Fruit fly (Drosophila melanogaster) whole organism, embryonic: ENCODE results near the gene Lamtor3.

Source experiments
- CG11696 ChIP-seq: fragments of 200-800 bp; sonication (Bioruptor generic); IDR thresholded peaks from 2 replicates; pipeline ENCODE4 v1.3.6; 2022; ENCODE audit warnings: missing biosample characterization, missing genetic modification characterization
- CG12071 ChIP-seq: fragments of 200-800 bp; sonication (Bioruptor generic); optimal IDR thresholded peaks from 3 replicates; lab custom pipeline; 2018; ENCODE audit warnings: missing biosample characterization, mild to moderate bottlenecking, missing genetic modification characterization
- CG12104 ChIP-seq: fragments of 200-800 bp; sonication (Bioruptor generic); optimal IDR thresholded peaks from 3 replicates; lab custom pipeline; 2016; ENCODE audit warnings: missing biosample characterization, missing genetic modification characterization
- CG13123 ChIP-seq: fragments of 200-800 bp; sonication (Bioruptor generic); optimal IDR thresholded peaks from 2 replicates; lab custom pipeline; 2016; ENCODE audit warnings: missing biosample characterization, missing genetic modification characterization
- CG1529 ChIP-seq: fragments of 200-800 bp; sonication (Bioruptor generic); optimal IDR thresholded peaks from 3 replicates; lab custom pipeline; 2018; ENCODE audit warnings: missing biosample characterization, missing genetic modification characterization
- CG1603 ChIP-seq: fragments of 200-800 bp; sonication (Bioruptor generic); optimal IDR thresholded peaks from 2 replicates; lab custom pipeline; 2019; ENCODE audit warnings: missing biosample characterization, mild to moderate bottlenecking, missing genetic modification characterization, moderate library complexity
- CG17361 ChIP-seq: fragments of 200-800 bp; sonication (Bioruptor generic); IDR thresholded peaks from 3 replicates; pipeline ENCODE4 v1.3.6; 2022; ENCODE audit warnings: missing biosample characterization, missing genetic modification characterization
- CG17912 ChIP-seq: fragments of 200-800 bp; sonication (Bioruptor generic); optimal IDR thresholded peaks from 2 replicates; lab custom pipeline; 2018; ENCODE audit warnings: missing biosample characterization, mild to moderate bottlenecking, missing genetic modification characterization
- CG18011 ChIP-seq: fragments of 200-800 bp; sonication (Bioruptor generic); optimal IDR thresholded peaks from 2 replicates; lab custom pipeline; 2017; ENCODE audit warnings: missing biosample characterization, missing genetic modification characterization, mild to moderate bottlenecking, moderate library complexity, missing genotype
- CG2875 ChIP-seq: fragments of 200-800 bp; sonication (Bioruptor generic); optimal IDR thresholded peaks from 2 replicates; lab custom pipeline; 2017; ENCODE audit warnings: missing biosample characterization, mild to moderate bottlenecking, missing genetic modification characterization, missing genetic modification reagents
- CG30403 ChIP-seq: fragments of 200-800 bp; sonication (Bioruptor generic); optimal IDR thresholded peaks from 3 replicates; lab custom pipeline; 2016; ENCODE audit warnings: missing biosample characterization, missing genetic modification characterization
- CG31388 ChIP-seq: fragments of 200-800 bp; sonication (Bioruptor generic); optimal IDR thresholded peaks from 2 replicates; lab custom pipeline; 2016; ENCODE audit warnings: missing biosample characterization, missing genetic modification characterization
- CG31441 ChIP-seq: fragments of 200-800 bp; sonication (Bioruptor generic); IDR thresholded peaks from 2 replicates; pipeline ENCODE4 v1.3.6; 2022; ENCODE audit warnings: missing biosample characterization, missing genetic modification characterization
- CG43689 ChIP-seq: fragments of 200-800 bp; sonication (Bioruptor generic); IDR thresholded peaks from 2 replicates; pipeline ENCODE4 v1.3.6; 2022; ENCODE audit warnings: missing biosample characterization, missing genetic modification characterization
- CG6654 ChIP-seq: fragments of 200-800 bp; sonication (Bioruptor generic); optimal IDR thresholded peaks from 2 replicates; lab custom pipeline; 2017; ENCODE audit warnings: missing biosample characterization, mild to moderate bottlenecking, missing genetic modification characterization
- CG7963 ChIP-seq: fragments of 200-800 bp; sonication (Bioruptor generic); IDR thresholded peaks from 3 replicates; pipeline ENCODE4 v1.3.6; 2022; ENCODE audit warnings: missing biosample characterization, missing genetic modification characterization; ENCODE audit not compliant: partially characterized antibody
- Camta ChIP-seq: fragments of 200-800 bp; sonication (Bioruptor generic); optimal IDR thresholded peaks from 2 replicates; lab custom pipeline; 2016; ENCODE audit warnings: missing biosample characterization, missing genetic modification characterization
- Dek ChIP-seq: fragments of 200-800 bp; sonication (Bioruptor generic); optimal IDR thresholded peaks from 3 replicates; lab custom pipeline; 2019; ENCODE audit warnings: missing biosample characterization, mild to moderate bottlenecking, missing genetic modification characterization, moderate library complexity
- Dip3 ChIP-seq: fragments of 200-800 bp; sonication (Bioruptor generic); optimal IDR thresholded peaks from 3 replicates; lab custom pipeline; 2016; ENCODE audit warnings: missing biosample characterization, missing genetic modification characterization
- Dref ChIP-seq: fragments of 200-800 bp; sonication (Bioruptor generic); IDR thresholded peaks from 2 replicates; pipeline ENCODE4 v1.3.6; 2022; ENCODE audit warnings: missing biosample characterization, missing genetic modification characterization
- Drgx ChIP-seq: fragments of 200-800 bp; sonication (Bioruptor generic); IDR thresholded peaks from 2 replicates; pipeline ENCODE4 v1.3.6; 2022; ENCODE audit warnings: missing biosample characterization, missing genetic modification characterization
- Eip74EF ChIP-seq, 2 experiments: fragments of 200-800 bp in 1 of 2; fragments of >200 bp in 1 of 2; sonication (Bioruptor generic) in 1 of 2; optimal IDR thresholded peaks; 2 replicates each; lab custom pipeline; 2017 to 2019; ENCODE audit warnings: missing biosample characterization in 2 of 2, missing genetic modification characterization in 2 of 2, mild to moderate bottlenecking in 1 of 2, moderate library complexity in 1 of 2
- H2.0 ChIP-seq: fragments of 200-800 bp; sonication (Bioruptor generic); IDR thresholded peaks from 2 replicates; pipeline ENCODE4 v1.3.6; 2022; ENCODE audit warnings: missing biosample characterization, missing genetic modification characterization
- HHEX ChIP-seq: fragments of 200-800 bp; sonication (Bioruptor generic); optimal IDR thresholded peaks from 3 replicates; lab custom pipeline; 2017; ENCODE audit warnings: missing biosample characterization, mild to moderate bottlenecking, missing genetic modification characterization, missing genetic modification reagents
- Kr ChIP-seq: fragments of 200-800 bp; sonication (Bioruptor generic); optimal IDR thresholded peaks from 2 replicates; lab custom pipeline; 2017; ENCODE audit warnings: missing biosample characterization, mild to moderate bottlenecking, missing genetic modification characterization
- Max ChIP-seq: fragments of 200-800 bp; sonication (Bioruptor generic); optimal IDR thresholded peaks from 2 replicates; lab custom pipeline; 2016; ENCODE audit warnings: missing biosample characterization, mild to moderate bottlenecking, missing genetic modification characterization
- Myb ChIP-seq: fragments of 200-800 bp; sonication (Bioruptor generic); optimal IDR thresholded peaks from 2 replicates; lab custom pipeline; 2016; ENCODE audit warnings: missing biosample characterization, missing genetic modification characterization
- Opbp ChIP-seq: fragments of 200-800 bp; sonication (Bioruptor generic); IDR thresholded peaks from 3 replicates; pipeline ENCODE4 v1.3.6; 2022; ENCODE audit warnings: missing biosample characterization, missing genetic modification characterization; ENCODE audit not compliant: partially characterized antibody
- Tbp ChIP-seq: fragments of >200 bp; optimal IDR thresholded peaks from 2 replicates; lab custom pipeline; 2018; ENCODE audit warnings: missing biosample characterization, missing genetic modification characterization
- Trl ChIP-seq, 3 experiments: fragments of >200 bp in 2 of 3; fragments of 200-800 bp in 1 of 3; sonication (Bioruptor generic) in 1 of 3; optimal IDR thresholded peaks; 2 replicates in 1 of 3; 3 replicates in 2 of 3; lab custom pipeline; 2016 to 2017; ENCODE audit warnings: missing biosample characterization in 1 of 3, missing genetic modification characterization in 1 of 3
- cad ChIP-seq: fragments of >200 bp; optimal IDR thresholded peaks from 2 replicates; lab custom pipeline; 2017; ENCODE audit warnings: missing biosample characterization, missing genetic modification characterization
- dan ChIP-seq: fragments of 200-800 bp; sonication (Bioruptor generic); IDR thresholded peaks from 2 replicates; pipeline ENCODE4 v1.3.6; 2022; ENCODE audit warnings: missing biosample characterization, missing genetic modification characterization
- dmrt11E ChIP-seq: fragments of 200-800 bp; sonication (Bioruptor generic); optimal IDR thresholded peaks from 3 replicates; lab custom pipeline; 2018; ENCODE audit warnings: missing biosample characterization, mild to moderate bottlenecking, missing genetic modification characterization, moderate library complexity
- dpn ChIP-seq, 2 experiments: fragments of 200-800 bp; sonication (Bioruptor generic); optimal IDR thresholded peaks; 3 replicates each; lab custom pipeline; 2016; ENCODE audit warnings: missing biosample characterization in 2 of 2, missing genetic modification characterization in 2 of 2
- fru ChIP-seq: fragments of >200 bp; optimal IDR thresholded peaks from 2 replicates; lab custom pipeline; 2017
- gem ChIP-seq: fragments of 200-800 bp; sonication (Bioruptor generic); optimal IDR thresholded peaks from 2 replicates; lab custom pipeline; 2019; ENCODE audit warnings: missing biosample characterization, mild to moderate bottlenecking, missing genetic modification characterization, moderate library complexity
- gt ChIP-seq: fragments of 200-800 bp; sonication (Bioruptor generic); IDR thresholded peaks from 2 replicates; pipeline ENCODE4 v1.3.6; 2022; ENCODE audit warnings: missing biosample characterization, missing genetic modification characterization
- onecut ChIP-seq: fragments of 200-800 bp; sonication (Bioruptor generic); IDR thresholded peaks from 2 replicates; pipeline ENCODE4 v1.3.6; 2022; ENCODE audit warnings: missing biosample characterization, missing genetic modification characterization
- otp ChIP-seq: fragments of 200-800 bp; sonication (Bioruptor generic); IDR thresholded peaks from 3 replicates; pipeline ENCODE4, ENCODE4 v1.3.6; 2022; ENCODE audit warnings: missing biosample characterization, missing genetic modification characterization
- pita ChIP-seq: fragments of 200-800 bp; sonication (Bioruptor generic); optimal IDR thresholded peaks from 2 replicates; lab custom pipeline; 2017; ENCODE audit warnings: missing biosample characterization, mild to moderate bottlenecking, missing genetic modification characterization
- pum ChIP-seq: fragments of 200-800 bp; sonication (Bioruptor generic); optimal IDR thresholded peaks from 2 replicates; lab custom pipeline; 2016; ENCODE audit warnings: missing biosample characterization, missing genetic modification characterization
- rib ChIP-seq: fragments of 200-800 bp; sonication (Bioruptor generic); IDR thresholded peaks from 2 replicates; pipeline ENCODE4 v1.3.6; 2022; ENCODE audit warnings: missing biosample characterization, missing genetic modification characterization
- salm ChIP-seq: fragments of 200-800 bp; sonication (Bioruptor generic); optimal IDR thresholded peaks from 2 replicates; lab custom pipeline; 2018; ENCODE audit warnings: missing biosample characterization, mild to moderate bottlenecking, missing genetic modification characterization
- seq ChIP-seq: fragments of 200-800 bp; sonication (Bioruptor generic); IDR thresholded peaks from 2 replicates; pipeline ENCODE4 v1.3.6; 2022; ENCODE audit warnings: missing biosample characterization, missing genetic modification characterization
- sim ChIP-seq: fragments of 200-800 bp; sonication (Bioruptor generic); IDR thresholded peaks from 2 replicates; pipeline ENCODE4 v1.3.6; 2022; ENCODE audit warnings: missing biosample characterization, missing genetic modification characterization
- sr ChIP-seq: fragments of 200-800 bp; sonication (Bioruptor generic); IDR thresholded peaks from 3 replicates; pipeline ENCODE4 v1.3.6; 2022; ENCODE audit warnings: missing biosample characterization, missing genetic modification characterization
- tap ChIP-seq: fragments of 200-800 bp; optimal IDR thresholded peaks from 3 replicates; lab custom pipeline; 2019; ENCODE audit warnings: missing biosample characterization, mild to moderate bottlenecking, missing genetic modification characterization, moderate library complexity
- trem ChIP-seq: fragments of 200-800 bp; optimal IDR thresholded peaks from 3 replicates; lab custom pipeline; 2019; ENCODE audit warnings: missing biosample characterization, mild to moderate bottlenecking, missing genetic modification characterization, moderate library complexity
- yki ChIP-seq: fragments of >200 bp; optimal IDR thresholded peaks from 3 replicates; lab custom pipeline; 2018
- zen ChIP-seq: fragments of 200-800 bp; sonication (Bioruptor generic); optimal IDR thresholded peaks from 3 replicates; lab custom pipeline; 2018; ENCODE audit warnings: missing biosample characterization, mild to moderate bottlenecking, missing genetic modification characterization, moderate library complexity

Gene Lamtor3

DNA sequence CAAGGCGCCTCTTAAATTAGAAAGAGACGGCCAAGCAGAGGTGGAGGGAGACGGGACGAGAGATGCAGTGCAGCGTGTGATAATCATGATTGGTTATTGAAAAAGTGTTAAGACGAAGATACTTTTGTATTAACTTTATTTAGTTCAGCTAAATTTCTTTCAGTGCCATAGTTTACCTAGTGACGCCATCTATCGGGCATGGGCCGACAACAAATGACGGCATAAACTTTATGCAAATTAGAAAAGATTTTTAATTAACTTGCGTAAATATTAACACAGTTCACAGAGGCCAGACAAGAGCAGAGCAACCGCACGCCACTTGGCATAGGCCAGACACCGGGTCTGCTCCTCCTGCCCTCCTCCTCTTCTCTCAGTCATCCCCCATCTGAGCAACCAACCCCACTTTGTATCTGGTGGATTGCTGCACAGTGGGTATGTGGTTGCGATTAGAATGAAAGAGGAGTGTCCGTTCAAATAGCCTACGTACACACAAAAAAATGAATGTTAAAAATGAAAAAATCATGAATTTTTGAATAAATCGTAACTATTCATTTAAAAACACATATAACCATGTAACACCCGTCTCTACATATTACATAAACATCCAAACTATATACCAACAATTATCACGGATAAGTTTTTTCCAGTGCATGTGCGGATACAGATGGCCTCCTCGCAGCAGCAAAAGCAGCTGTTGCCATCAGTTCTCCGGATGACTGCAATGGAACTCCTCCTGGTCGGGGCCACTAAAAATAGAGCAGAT is 14.9 kb upstream of the Lamtor3 start (continued):
- no peak for TF ChIP-seq Dref (GFP tag; lab: Robert Waterston, UW)
- TF ChIP-seq dan (GFP tag; lab: Robert Waterston, UW), result no peak; the same call in 1 of the 2 replicates
- TF ChIP-seq CG30403 (GFP tag; lab: Kevin White, UChicago), result peak; percentile 81
- peak; percentile 65 for TF ChIP-seq CG12071 (GFP tag; lab: Kevin White, UChicago)
- no peak for TF ChIP-seq zen (tag; lab: Kevin White, UChicago)
- TF ChIP-seq CG13123 (GFP tag; lab: Kevin White, UChicago), result peak; percentile 47
- TF ChIP-seq pum (GFP tag; lab: Kevin White, UChicago), result peak; percentile 81
- TF ChIP-seq CG31388, result peak; percentile 55
- TF ChIP-seq CG2875 (GFP tag; lab: Kevin White, UChicago), result peak; percentile 68
- peak; percentile 91 for TF ChIP-seq gem (tag; lab: Kevin White, UChicago)
- no peak for TF ChIP-seq salm (tag; lab: Kevin White, UChicago)
- peak; percentile 61 for TF ChIP-seq CG6654 (GFP tag; lab: Kevin White, UChicago)
- TF ChIP-seq otp (GFP tag; lab: Robert Waterston, UW), result peak; percentile 41; the same call in 1 of the 3 replicates
- TF ChIP-seq Trl (optimal IDR thresholded peaks at IDR 0.05; lab: Kevin White, UChicago), result no peak
- TF ChIP-seq Trl (GFP tag; optimal IDR thresholded peaks at IDR 0.05; lab: Kevin White, UChicago), result peak; percentile 66
- TF ChIP-seq Max, result peak; percentile 68
- TF ChIP-seq Tbp (GFP tag; lab: Kevin White, UChicago), result no peak
- TF ChIP-seq sim (GFP tag; lab: Robert Waterston, UW), result peak; percentile 69; the same call in 1 of the 2 replicates
- peak; percentile 79 for TF ChIP-seq tap (tag; lab: Kevin White, UChicago)
- TF ChIP-seq pita (GFP tag; lab: Kevin White, UChicago), result no peak
- peak; percentile 66 for TF ChIP-seq CG12104 (GFP tag; lab: Kevin White, UChicago)
- TF ChIP-seq CG11696, result peak; percentile 57
- TF ChIP-seq HHEX, result peak; percentile 70
- no peak for TF ChIP-seq Kr (GFP tag; lab: Kevin White, UChicago)
- no peak for TF ChIP-seq CG7963
- TF ChIP-seq CG1529 (GFP tag; lab: Kevin White, UChicago), result peak; percentile 76
- TF ChIP-seq H2.0 (GFP tag; lab: Robert Waterston, UW), result peak; percentile 69
- TF ChIP-seq Camta (GFP tag; lab: Kevin White, UChicago), result peak; percentile 88
- peak; percentile 88 for TF ChIP-seq Drgx (GFP tag; lab: Robert Waterston, UW)
- TF ChIP-seq fru (lab: Kevin White, UChicago), result no peak
- TF ChIP-seq yki (lab: Kevin White, UChicago), result no peak
- peak; percentile 76 to 82 for TF ChIP-seq dpn (GFP tag; optimal IDR thresholded peaks at IDR 0.05; lab: Kevin White, UChicago)
- TF ChIP-seq trem (tag; lab: Kevin White, UChicago), result peak; percentile 62
- TF ChIP-seq rib, result no peak
- peak; percentile 90 for TF ChIP-seq CG1603 (tag; lab: Kevin White, UChicago)
- no peak for TF ChIP-seq sr (GFP tag; lab: Robert Waterston, UW)
- TF ChIP-seq Myb (GFP tag; lab: Kevin White, UChicago), result peak; percentile 49
- TF ChIP-seq seq (GFP tag; lab: Robert Waterston, UW), result peak; percentile 80
- no peak for TF ChIP-seq CG43689 (GFP tag; lab: Robert Waterston, UW)
- 0 out of 2 replicates have a peak, but pooled peaks have one; percentile 17 for TF ChIP-seq gt (GFP tag; lab: Robert Waterston, UW)
- TF ChIP-seq Opbp (GFP tag; lab: Robert Waterston, UW), result no peak
- peak; percentile 76 for TF ChIP-seq Dek
- peak; percentile 30 for TF ChIP-seq CG18011 (GFP tag; lab: Kevin White, UChicago)
- no peak for TF ChIP-seq cad (GFP tag; lab: Kevin White, UChicago)
- TF ChIP-seq dmrt11E (tag; lab: Kevin White, UChicago), result peak; percentile 82
- TF ChIP-seq CG17912 (GFP tag; lab: Kevin White, UChicago), result peak; percentile 9
- TF ChIP-seq onecut (GFP tag; lab: Robert Waterston, UW), result no peak
- peak; percentile 43 for TF ChIP-seq Dip3
- no peak; the same call in none of the 2 replicates for TF ChIP-seq CG31441 (GFP tag; lab: Robert Waterston, UW)
- TF ChIP-seq CG17361 (GFP tag; lab: Robert Waterston, UW), result no peak; the same call in 1 of the 3 replicates
- peak in 1 of 2 experiments; percentile 79 for TF ChIP-seq Eip74EF (GFP tag; optimal IDR thresholded peaks at IDR 0.05; lab: Kevin White, UChicago)
